Worm (Caenorhabditis elegans) whole organism, L3 larva: Measurements from ENCODE around the gene C16D9.6.
A peak's percentile ranks its signal among the peaks of the same experiment; 100 is the strongest.

ENCODE experiments used
- R02D3.7 ChIP-seq: fragments of 150-350 bp; optimal IDR thresholded peaks from 2 replicates; lab custom pipeline; 2014; ENCODE audit warnings: missing biosample characterization, missing genetic modification characterization
- ZK546.5 ChIP-seq: sonication (generic microtip); optimal IDR thresholded peaks from 2 replicates; lab custom pipeline; 2017; ENCODE audit warnings: missing biosample characterization, missing genetic modification characterization
- aly-2 ChIP-seq: fragments of 150-350 bp; optimal IDR thresholded peaks from 2 replicates; lab custom pipeline; 2014; ENCODE audit warnings: missing biosample characterization, missing genetic modification characterization
- ama-1 ChIP-seq: fragments of 150-350 bp; optimal IDR thresholded peaks from 2 replicates; lab custom pipeline; 2018
- ceh-16 ChIP-seq: sonication (generic microtip); optimal IDR thresholded peaks from 2 replicates; lab custom pipeline; 2017; ENCODE audit warnings: missing biosample characterization, missing genetic modification characterization
- ceh-28 ChIP-seq: fragments of 150-350 bp; optimal IDR thresholded peaks from 2 replicates; lab custom pipeline; 2014; ENCODE audit warnings: missing biosample characterization, missing genetic modification reagents, missing genetic modification characterization
- egl-27 ChIP-seq: sonication (generic microtip); optimal IDR thresholded peaks from 4 replicates; lab custom pipeline; 2017; ENCODE audit warnings: missing biosample characterization, missing genetic modification reagents, missing genetic modification characterization
- egl-5 ChIP-seq: fragments of 150-350 bp; optimal IDR thresholded peaks from 2 replicates; lab custom pipeline; 2017; ENCODE audit warnings: missing biosample characterization, missing genetic modification reagents, missing genetic modification characterization, inconsistent platforms
- elt-1 ChIP-seq: fragments of 150-350 bp; optimal IDR thresholded peaks from 2 replicates; lab custom pipeline; 2014; ENCODE audit warnings: missing biosample characterization, missing genetic modification characterization
- elt-2 ChIP-seq: sonication (generic microtip); optimal IDR thresholded peaks from 2 replicates; lab custom pipeline; 2016; ENCODE audit warnings: missing genetic modification reagents, mild to moderate bottlenecking, missing genetic modification characterization, missing compliant biosample characterization
- elt-3 ChIP-seq, 3 experiments: fragments of 150-350 bp in 1 of 3; sonication (generic microtip) in 2 of 3; optimal IDR thresholded peaks; 2 replicates in 2 of 3; 4 replicates in 1 of 3; lab custom pipeline; 2014 to 2017; ENCODE audit warnings: missing biosample characterization in 3 of 3, missing genetic modification characterization in 3 of 3
- eor-1 ChIP-seq, 2 experiments: fragments of 150-350 bp; optimal IDR thresholded peaks; 2 replicates each; lab custom pipeline; 2014 to 2018; ENCODE audit warnings: missing biosample characterization in 2 of 2, missing genetic modification characterization in 2 of 2
- fkh-10 ChIP-seq: sonication (generic microtip); optimal IDR thresholded peaks from 2 replicates; lab custom pipeline; 2017; ENCODE audit warnings: missing biosample characterization, missing genetic modification reagents, missing genetic modification characterization
- fkh-2 ChIP-seq: fragments of 150-350 bp; optimal IDR thresholded peaks from 2 replicates; lab custom pipeline; 2014; ENCODE audit warnings: missing biosample characterization, missing genetic modification reagents, missing genetic modification characterization
- fos-1 ChIP-seq: fragments of 150-350 bp; optimal IDR thresholded peaks from 2 replicates; lab custom pipeline; 2014; ENCODE audit warnings: missing biosample characterization, missing genetic modification characterization
- jun-1 ChIP-seq: fragments of 150-350 bp; optimal IDR thresholded peaks from 2 replicates; lab custom pipeline; 2014; ENCODE audit warnings: missing biosample characterization, missing genetic modification reagents, missing genetic modification characterization
- lin-15B ChIP-seq: fragments of 150-350 bp; optimal IDR thresholded peaks from 2 replicates; lab custom pipeline; 2014; ENCODE audit warnings: missing biosample characterization, missing genetic modification characterization
- lin-39 ChIP-seq: fragments of 150-350 bp; optimal IDR thresholded peaks from 2 replicates; lab custom pipeline; 2018; ENCODE audit warnings: missing biosample characterization, missing genetic modification reagents, missing genetic modification characterization
- lsy-12 ChIP-seq: sonication (generic microtip); optimal IDR thresholded peaks from 2 replicates; lab custom pipeline; 2016; ENCODE audit warnings: mild to moderate bottlenecking, missing genetic modification characterization, missing compliant biosample characterization
- mml-1 ChIP-seq: fragments of 150-350 bp; sonication (generic microtip); optimal IDR thresholded peaks from 3 replicates; lab custom pipeline; 2014; ENCODE audit warnings: missing biosample characterization, missing genetic modification characterization
- nfya-1 ChIP-seq: sonication (generic microtip); optimal IDR thresholded peaks from 2 replicates; lab custom pipeline; 2017; ENCODE audit warnings: missing genetic modification characterization, mild to moderate bottlenecking, missing compliant biosample characterization, antibody characterized with exemption, moderate library complexity; ENCODE audit not compliant: insufficient read depth
- nhr-11 ChIP-seq: fragments of 150-350 bp; optimal IDR thresholded peaks from 2 replicates; lab custom pipeline; 2014; ENCODE audit warnings: missing biosample characterization, missing genetic modification characterization
- nhr-12 ChIP-seq: fragments of 150-350 bp; optimal IDR thresholded peaks from 2 replicates; lab custom pipeline; 2014; ENCODE audit warnings: missing biosample characterization, missing genetic modification characterization
- nhr-23 ChIP-seq: fragments of 150-350 bp; optimal IDR thresholded peaks from 2 replicates; lab custom pipeline; 2014; ENCODE audit warnings: missing biosample characterization, missing genetic modification reagents, missing genetic modification characterization
- nhr-237 ChIP-seq: fragments of 150-350 bp; optimal IDR thresholded peaks from 2 replicates; lab custom pipeline; 2014; ENCODE audit warnings: missing biosample characterization, missing genetic modification characterization
- nhr-25 ChIP-seq: sonication (generic microtip); optimal IDR thresholded peaks from 2 replicates; lab custom pipeline; 2017; ENCODE audit warnings: missing biosample characterization, missing genetic modification characterization
- nhr-28 ChIP-seq: fragments of 150-350 bp; optimal IDR thresholded peaks from 2 replicates; lab custom pipeline; 2014; ENCODE audit warnings: missing biosample characterization, missing genetic modification characterization
- nhr-43 ChIP-seq: sonication (generic microtip); optimal IDR thresholded peaks from 2 replicates; lab custom pipeline; 2016; ENCODE audit warnings: mild to moderate bottlenecking, missing genetic modification characterization, missing compliant biosample characterization; ENCODE audit not compliant: poor library complexity, severe bottlenecking
- nhr-77 ChIP-seq: fragments of 150-350 bp; optimal IDR thresholded peaks from 2 replicates; lab custom pipeline; 2014; ENCODE audit warnings: missing biosample characterization, missing genetic modification characterization
- pha-4 ChIP-seq: fragments of 150-350 bp; optimal IDR thresholded peaks from 2 replicates; lab custom pipeline; 2014; ENCODE audit warnings: missing biosample characterization, missing genetic modification reagents, missing genetic modification characterization
- pqm-1 ChIP-seq: fragments of 150-350 bp; optimal IDR thresholded peaks from 2 replicates; lab custom pipeline; 2017; ENCODE audit warnings: missing biosample characterization, missing genetic modification characterization, inconsistent platforms
- sea-2 ChIP-seq: fragments of 150-350 bp; sonication (generic microtip); optimal IDR thresholded peaks from 4 replicates; lab custom pipeline; 2014; ENCODE audit warnings: missing biosample characterization, missing genetic modification reagents, missing genetic modification characterization
- skn-1 ChIP-seq: fragments of 150-350 bp; optimal IDR thresholded peaks from 2 replicates; lab custom pipeline; 2014; ENCODE audit warnings: missing biosample characterization, missing genetic modification characterization
- snpc-4 ChIP-seq: fragments of 150-350 bp; optimal IDR thresholded peaks from 2 replicates; lab custom pipeline; 2014; ENCODE audit warnings: missing biosample characterization, missing genetic modification characterization
- tbx-2 ChIP-seq: sonication (generic microtip); optimal IDR thresholded peaks from 2 replicates; lab custom pipeline; 2016; ENCODE audit warnings: mild to moderate bottlenecking, missing genetic modification characterization, missing compliant biosample characterization
- unc-39 ChIP-seq: sonication (generic microtip); optimal IDR thresholded peaks from 4 replicates; lab custom pipeline; 2017; ENCODE audit warnings: missing biosample characterization, missing genetic modification characterization
- unc-62 ChIP-seq: fragments of 150-350 bp; sonication (generic microtip); optimal IDR thresholded peaks from 4 replicates; lab custom pipeline; 2014; ENCODE audit warnings: missing biosample characterization, missing genetic modification reagents, missing genetic modification characterization
- zag-1 ChIP-seq: fragments of 150-350 bp; optimal IDR thresholded peaks from 2 replicates; lab custom pipeline; 2014; ENCODE audit warnings: missing biosample characterization, missing genetic modification characterization
- ztf-11 ChIP-seq: fragments of 150-350 bp; optimal IDR thresholded peaks from 2 replicates; lab custom pipeline; 2014; ENCODE audit warnings: missing biosample characterization, missing genetic modification characterization
- ztf-4 ChIP-seq: fragments of 150-350 bp; optimal IDR thresholded peaks from 2 replicates; lab custom pipeline; 2014; ENCODE audit warnings: missing biosample characterization, missing genetic modification characterization

C16D9.6 gene

DNA sequence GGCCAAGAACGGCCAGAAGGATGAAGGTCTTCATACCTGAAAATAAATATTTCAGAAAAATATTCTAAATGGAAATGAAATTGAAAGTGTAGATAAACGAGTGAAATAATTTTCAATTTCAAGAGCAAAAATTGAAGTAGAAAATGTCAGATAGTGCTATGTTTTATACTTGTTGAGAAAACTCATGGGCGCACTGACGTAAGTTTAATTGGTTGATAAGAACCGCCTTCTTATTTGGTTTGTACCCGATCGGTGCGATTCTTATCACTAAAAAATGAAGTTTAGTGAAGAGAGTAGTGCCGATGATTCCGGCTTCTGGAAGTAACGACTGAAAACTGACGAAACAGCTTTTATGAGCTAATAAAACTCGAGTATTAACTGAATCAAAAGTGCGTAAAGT lies 18.8 kb upstream of the C16D9.6 start, which contains the start of the genes asp-6 and asp-12:
asp-6 (minus strand) TSS at position 36 of the 400 bp plus-strand sequence.
asp-12 (plus strand) TSS at position 309 of the 400 bp plus-strand sequence.
- TF ChIP-seq pqm-1 (tag; lab: Kevin White, UChicago) (peak; percentile 80), fos-1 (tag; lab: Kevin White, UChicago) (peak; percentile 3), pha-4 (peak; percentile 38), jun-1 (tag; lab: Kevin White, UChicago) (peak; percentile 26), ztf-11 (tag; lab: Kevin White, UChicago) (no peak), elt-1 (tag; lab: Kevin White, UChicago) (no peak), elt-2 (tag; lab: Kevin White, UChicago) (peak; percentile 92), egl-5 (tag; lab: Kevin White, UChicago) (no peak), nfya-1 (tag; lab: Kevin White, UChicago) (no peak), R02D3.7 (tag; lab: Kevin White, UChicago) (no peak)

DNA sequence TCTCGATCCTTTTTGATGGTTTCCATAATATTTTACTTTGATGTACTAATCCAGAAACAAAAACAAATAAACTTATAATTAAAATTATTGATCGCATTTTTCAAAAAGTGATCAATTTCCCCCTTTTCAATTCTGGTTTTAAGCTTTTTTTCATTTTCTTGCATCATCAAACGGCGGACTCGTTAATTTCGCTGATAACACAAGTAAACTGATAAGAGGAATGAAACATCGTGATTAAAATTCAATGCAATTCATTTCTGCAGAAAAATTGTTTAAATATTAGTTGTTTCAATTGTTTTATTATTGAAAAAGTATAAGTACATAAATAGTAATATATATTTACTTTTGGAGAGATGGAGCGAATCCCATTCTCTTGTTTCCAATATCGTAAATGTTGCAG lies 17.2 kb upstream of the C16D9.6 start:
- peak; percentile 91 for TF ChIP-seq pqm-1 (tag; lab: Kevin White, UChicago)
- TF ChIP-seq nhr-77 (tag; lab: Kevin White, UChicago) = peak; percentile 55
- no peak for TF ChIP-seq fos-1 (tag; lab: Kevin White, UChicago)
- peak; percentile 43 for TF ChIP-seq jun-1 (tag; lab: Kevin White, UChicago)
- peak; percentile 96 for TF ChIP-seq elt-2 (tag; lab: Kevin White, UChicago)
- TF ChIP-seq nfya-1 (tag; lab: Kevin White, UChicago) = no peak
- peak; percentile 5 for TF ChIP-seq skn-1 (tag; lab: Kevin White, UChicago)
- TF ChIP-seq unc-39 (tag; lab: Kevin White, UChicago) = no peak
- TF ChIP-seq, all 47 proteins: peak for 5

DNA sequence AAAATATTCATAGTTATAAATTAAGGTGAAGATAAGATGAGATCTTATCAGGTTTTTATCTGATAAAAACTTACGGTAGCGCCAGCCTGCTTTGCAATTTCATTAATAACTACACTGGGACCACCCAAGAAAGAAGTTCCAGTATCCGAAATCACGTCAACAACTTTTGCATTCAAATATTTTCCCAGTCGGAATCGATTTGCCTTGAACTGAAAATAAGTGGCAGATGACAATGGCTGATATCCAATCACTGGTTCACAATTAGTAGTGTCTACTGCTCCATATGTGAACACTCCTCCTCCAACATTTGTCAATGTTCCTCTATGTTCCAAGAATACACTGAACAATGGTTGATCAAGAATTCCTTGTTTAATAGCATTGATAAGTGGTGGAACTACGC lies 16.1 kb upstream of the C16D9.6 start, which contains the start of gene F21F8.5:
F21F8.5 (minus strand) TSS at position 101 of the 400 bp plus-strand sequence.
- TF ChIP-seq egl-27 (tag; lab: Kevin White, UChicago) = no peak

DNA sequence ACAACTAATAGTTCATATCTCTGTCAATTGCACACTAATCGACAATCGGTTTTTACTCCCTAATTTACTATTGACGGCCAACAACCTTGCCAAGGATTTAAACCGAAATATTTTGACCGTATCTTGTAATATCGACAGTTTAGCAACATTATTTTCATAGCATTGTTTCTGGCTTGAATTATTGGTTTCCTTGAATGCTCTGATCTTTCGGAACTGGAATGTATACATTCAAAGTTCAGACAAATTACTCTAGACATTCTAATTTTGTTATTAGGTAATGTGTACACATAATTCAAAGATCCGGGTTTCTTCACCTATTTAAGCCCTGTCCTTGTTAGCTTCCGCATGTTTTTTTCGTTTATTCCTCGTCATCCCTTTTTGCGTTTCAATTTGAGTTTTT lies 13.8 kb upstream of the C16D9.6 start, which contains the start of gene C16D9.9:
C16D9.9 (plus strand) TSS at position 301 of the 400 bp plus-strand sequence.
- TF ChIP-seq elt-3 (tag; optimal IDR thresholded peaks at IDR 0.05; lab: Kevin White, UChicago) (no peak), snpc-4 (tag; lab: Kevin White, UChicago) (no peak), R02D3.7 (tag; lab: Kevin White, UChicago) (no peak), eor-1 (tag; optimal IDR thresholded peaks at IDR 0.05; lab: Kevin White, UChicago) (no peak), ama-1 (no peak), fkh-10 (GFP tag; lab: Kevin White, UChicago) (no peak), nhr-28 (tag; lab: Kevin White, UChicago) (no peak), pqm-1 (tag; lab: Kevin White, UChicago) (no peak), fkh-2 (no peak), jun-1 (tag; lab: Kevin White, UChicago) (no peak), sea-2 (no peak), ceh-16 (tag; lab: Kevin White, UChicago) (no peak), ztf-4 (tag; lab: Kevin White, UChicago) (no peak), nhr-12 (no peak), tbx-2 (tag; lab: Kevin White, UChicago) (no peak), nhr-43 (no peak), lsy-12 (tag; lab: Kevin White, UChicago) (no peak), nhr-11 (no peak)

DNA sequence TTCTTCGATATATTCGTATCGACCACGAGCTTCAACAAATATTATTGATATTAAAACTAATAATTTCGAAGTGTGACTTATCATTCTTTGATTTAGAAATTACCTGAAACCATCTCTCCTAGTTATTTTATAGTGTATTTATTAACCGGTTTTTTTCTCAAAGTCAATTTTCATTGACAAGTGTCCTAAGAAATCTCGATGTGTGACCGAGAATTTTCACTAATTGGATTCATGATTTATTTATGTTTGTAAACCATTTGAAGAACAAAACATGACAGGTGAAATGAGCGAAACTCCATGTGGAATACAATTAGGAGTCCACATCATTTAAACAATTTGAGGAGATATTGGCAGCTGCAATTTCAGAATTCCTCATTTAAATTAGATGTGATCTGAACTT lies 13.4 kb upstream of the C16D9.6 start, which contains the start of gene C16D9.8:
C16D9.8 (minus strand) TSS at position 101 of the 400 bp plus-strand sequence.
- TF ChIP-seq aly-2 (tag; lab: Kevin White, UChicago) = no peak
- no peak for TF ChIP-seq ztf-11 (tag; lab: Kevin White, UChicago)
- TF ChIP-seq nhr-23 (tag; lab: Kevin White, UChicago) = no peak
- TF ChIP-seq unc-62 (GFP tag; lab: Kevin White, UChicago) = no peak
- TF ChIP-seq zag-1 (tag; lab: Kevin White, UChicago) = no peak
- no peak for TF ChIP-seq pha-4
- no peak for TF ChIP-seq snpc-4 (tag; lab: Kevin White, UChicago)
- no peak for TF ChIP-seq fkh-10 (GFP tag; lab: Kevin White, UChicago)
- no peak for TF ChIP-seq ZK546.5 (tag; lab: Kevin White, UChicago)
- TF ChIP-seq skn-1 (tag; lab: Kevin White, UChicago) = no peak
- no peak for TF ChIP-seq egl-5 (tag; lab: Kevin White, UChicago)
- no peak for TF ChIP-seq mml-1
- no peak for TF ChIP-seq nhr-25
- no peak for TF ChIP-seq nhr-28 (tag; lab: Kevin White, UChicago)
- no peak for TF ChIP-seq nhr-11
- no peak for TF ChIP-seq nhr-237 (tag; lab: Kevin White, UChicago)
- TF ChIP-seq lin-15B (tag; lab: Kevin White, UChicago) = no peak
- TF ChIP-seq fos-1 (tag; lab: Kevin White, UChicago) = no peak
- TF ChIP-seq ceh-28 (tag; lab: Kevin White, UChicago) = no peak
- TF ChIP-seq lin-39 (tag; lab: Kevin White, UChicago) = no peak
